Fruit fly (Drosophila melanogaster) S2 (cell line): Measurements from ENCODE around the gene chas.

Experiments used
- CG8478 ChIP-seq: fragments of >200 bp; optimal IDR thresholded peaks from 2 replicates; lab custom pipeline; 2018
- CTCF ChIP-seq, 2 experiments: fragments of >200 bp; optimal IDR thresholded peaks; 2 replicates each; lab custom pipeline; 2018

- TF ChIP-seq CTCF (optimal IDR thresholded peaks at IDR 0.05; lab: Kevin White, UChicago) (no peak), CG8478 (lab: Kevin White, UChicago) (no peak)
These were observed 19.9 kb upstream of the chas start for dm6 chrX:17718423-17718822.
